Fruit fly (Drosophila melanogaster): ENCODE results near the gene sl.

Gene sl

dm6 chrX:16391397-16391796 is 41.3 kb downstream of the sl start, which contains the start of the genes TH1 and mei-41 (continued):
- TF ChIP-seq CG34224 (GFP tag; IDR thresholded peaks at IDR 0.05; ENCODE audit: partially characterized antibody): no peak
- peak; percentile 87 for TF ChIP-seq CG10979 (tag; optimal IDR thresholded peaks at IDR 0.05)
- TF ChIP-seq sd (tag; optimal IDR thresholded peaks at IDR 0.05): no peak
- peak; percentile 46 for TF ChIP-seq Sry-δ (GFP tag; optimal IDR thresholded peaks at IDR 0.05)
- TF ChIP-seq sna (GFP tag; IDR thresholded peaks at IDR 0.05; ENCODE audit: partially characterized antibody): no peak
- TF ChIP-seq H15 (GFP tag; IDR thresholded peaks at IDR 0.05): peak; percentile 93
- TF ChIP-seq tna (GFP tag; IDR thresholded peaks at IDR 0.05; ENCODE audit: partially characterized antibody): no peak
- TF ChIP-seq CG15269 (tag; optimal IDR thresholded peaks at IDR 0.05): peak; percentile 90
- peak; percentile 48 for TF ChIP-seq CrebB (tag; optimal IDR thresholded peaks at IDR 0.05)
- TF ChIP-seq Dp (GFP tag; optimal IDR thresholded peaks at IDR 0.05): peak; percentile 52
- peak; percentile 89 for TF ChIP-seq CG17359 (tag; optimal IDR thresholded peaks at IDR 0.05)
- peak; percentile 81 for TF ChIP-seq tup (GFP tag; optimal IDR thresholded peaks at IDR 0.05)
- no peak for TF ChIP-seq CG11504 (tag; optimal IDR thresholded peaks at IDR 0.05)
- TF ChIP-seq cato (GFP tag; optimal IDR thresholded peaks at IDR 0.05; ENCODE audit: borderline replicate concordance): peak; percentile 74
- peak; percentile 86 for TF ChIP-seq Meics (GFP tag; optimal IDR thresholded peaks at IDR 0.05)
- TF ChIP-seq slbo (GFP tag; IDR thresholded peaks at IDR 0.05): peak; percentile 97
- peak; percentile 93 for TF ChIP-seq Atf6 (GFP tag; IDR thresholded peaks at IDR 0.05)
- TF ChIP-seq Hey (tag; optimal IDR thresholded peaks at IDR 0.05): no peak
- no peak for TF ChIP-seq pan (optimal IDR thresholded peaks at IDR 0.05)
- peak in 1 of 2 experiments; percentile 96 for TF ChIP-seq pan (GFP tag; optimal IDR thresholded peaks at IDR 0.05 in 1 of 2, IDR thresholded peaks at IDR 0.05 in 1 of 2)
- TF ChIP-seq otp (GFP tag; IDR thresholded peaks at IDR 0.05): peak; percentile 92
- peak; percentile 96 for TF ChIP-seq CG32532 (GFP tag; IDR thresholded peaks at IDR 0.05)
- peak; percentile 78 for TF ChIP-seq CG31388 (GFP tag; optimal IDR thresholded peaks at IDR 0.05)
- TF ChIP-seq exex (tag; optimal IDR thresholded peaks at IDR 0.05): no peak
- peak; percentile 76 for TF ChIP-seq E2f2 (GFP tag; IDR thresholded peaks at IDR 0.05)
- peak; percentile 73 for TF ChIP-seq CkIIα-i1 (GFP tag; IDR thresholded peaks at IDR 0.05)
- peak; percentile 92 for TF ChIP-seq CG17829 (tag; optimal IDR thresholded peaks at IDR 0.05)
- TF ChIP-seq CG1647 (GFP tag; optimal IDR thresholded peaks at IDR 0.05): peak; percentile 23
- TF ChIP-seq sim (GFP tag; IDR thresholded peaks at IDR 0.05): peak; percentile 88
- TF ChIP-seq grn (GFP tag; optimal IDR thresholded peaks at IDR 0.05): no peak
- no peak for TF ChIP-seq BtbVII (GFP tag; optimal IDR thresholded peaks at IDR 0.05)
- TF ChIP-seq Bdp1 (GFP tag; optimal IDR thresholded peaks at IDR 0.05): peak; percentile 48
- peak; percentile 95 for TF ChIP-seq CG14667 (GFP tag; IDR thresholded peaks at IDR 0.05)
- TF ChIP-seq Neu2 (GFP tag; optimal IDR thresholded peaks at IDR 0.05; ENCODE audit: borderline replicate concordance): no peak
- peak; percentile 78 for TF ChIP-seq CG9797 (GFP tag; optimal IDR thresholded peaks at IDR 0.05)
- peak; percentile 93 for TF ChIP-seq CG4730 (GFP tag; IDR thresholded peaks at IDR 0.05)
- TF ChIP-seq Bgb (GFP tag; IDR thresholded peaks at IDR 0.05; ENCODE audit: partially characterized antibody): peak; percentile 43; the same call in 1 of the 2 replicates
- peak; percentile 91 for TF ChIP-seq CG1602 (GFP tag; optimal IDR thresholded peaks at IDR 0.05)
- TF ChIP-seq CG12071 (GFP tag; optimal IDR thresholded peaks at IDR 0.05): no peak
- peak; percentile 95 for TF ChIP-seq esg (GFP tag; conservative IDR thresholded peaks at IDR 0.05)
- peak; percentile 89 for TF ChIP-seq PHDP (tag; optimal IDR thresholded peaks at IDR 0.05)
- TF ChIP-seq CG30020 (tag; optimal IDR thresholded peaks at IDR 0.05): peak; percentile 97
- no peak for TF ChIP-seq gro (GFP tag; optimal IDR thresholded peaks at IDR 0.05)
- peak; percentile 89 for TF ChIP-seq Drgx (GFP tag; IDR thresholded peaks at IDR 0.05)
- no peak for TF ChIP-seq sc (optimal IDR thresholded peaks at IDR 0.05)
- TF ChIP-seq sc (GFP tag; optimal IDR thresholded peaks at IDR 0.05): peak; percentile 74
- TF ChIP-seq MTF-1 (GFP tag; optimal IDR thresholded peaks at IDR 0.05; ENCODE audit: borderline replicate concordance): peak; percentile 19
- TF ChIP-seq Myb (GFP tag; optimal IDR thresholded peaks at IDR 0.05): peak; percentile 12
- peak; percentile 91 for TF ChIP-seq CG9727 (GFP tag; optimal IDR thresholded peaks at IDR 0.05)
- TF ChIP-seq CG7372 (GFP tag; IDR thresholded peaks at IDR 0.05): peak; percentile 97
- no peak for TF ChIP-seq mirr (GFP tag; optimal IDR thresholded peaks at IDR 0.05)

Data from whole organism, embryonic.